Worm (Caenorhabditis elegans) whole organism, young adult: ENCODE results near the gene Y53C12A.8.

ENCODE experiments used
- ZK185.1 ChIP-seq: sonication (generic microtip); optimal IDR thresholded peaks from 2 replicates; lab custom pipeline; 2016; ENCODE audit warnings: mild to moderate bottlenecking, missing genetic modification characterization, missing compliant biosample characterization; ENCODE audit not compliant: poor library complexity, severe bottlenecking
- aptf-2 ChIP-seq: fragments of 200-800 bp; sonication (Bioruptor generic); conservative IDR thresholded peaks from 2 replicates; pipeline ENCODE4 v1.3.6; 2022; ENCODE audit warnings: missing genetic modification reagents, missing genetic modification characterization, missing compliant biosample characterization
- chd-7 ChIP-seq: sonication (generic microtip); optimal IDR thresholded peaks from 2 replicates; lab custom pipeline; 2016; ENCODE audit warnings: mild to moderate bottlenecking, missing genetic modification characterization, moderate library complexity, missing compliant biosample characterization
- dpl-1 ChIP-seq: fragments of 150-350 bp; optimal IDR thresholded peaks from 2 replicates; lab custom pipeline; 2014; ENCODE audit warnings: missing biosample characterization, missing genetic modification reagents, missing genetic modification characterization
- pbrm-1 ChIP-seq: fragments of 200-800 bp; sonication (Bioruptor generic); IDR thresholded peaks from 2 replicates; pipeline ENCODE4 v1.3.6; 2022; ENCODE audit warnings: missing genetic modification reagents, missing genetic modification characterization, missing compliant biosample characterization
- pha-4 ChIP-seq: fragments of 150-350 bp; sonication (generic microtip); optimal IDR thresholded peaks from 2 replicates; lab custom pipeline; 2014; ENCODE audit warnings: missing biosample characterization, missing genetic modification reagents, missing genetic modification characterization
- somi-1 ChIP-seq: fragments of 200-800 bp; sonication (Bioruptor generic); optimal IDR thresholded peaks from 2 replicates; lab custom pipeline; 2018; ENCODE audit warnings: mild to moderate bottlenecking, missing genetic modification characterization, missing compliant biosample characterization
- unc-130 ChIP-seq: sonication (generic microtip); optimal IDR thresholded peaks from 2 replicates; lab custom pipeline; 2016; ENCODE audit warnings: missing genetic modification reagents, missing genetic modification characterization, missing compliant biosample characterization
- unc-62 ChIP-seq: fragments of 150-350 bp; optimal IDR thresholded peaks from 2 replicates; lab custom pipeline; 2014; ENCODE audit warnings: missing biosample characterization, missing genetic modification reagents, missing genetic modification characterization
- zim-3 ChIP-seq: sonication (generic microtip); optimal IDR thresholded peaks from 2 replicates; lab custom pipeline; 2017; ENCODE audit warnings: mild to moderate bottlenecking, missing genetic modification characterization, moderate library complexity, missing compliant biosample characterization

ce11 chrII:9716417-9717039 lies 16.3 kb upstream of the Y53C12A.8 start, which contains the start of gene wee-1.3:
- TF ChIP-seq pha-4 (no peak), aptf-2 (GFP tag; lab: Robert Waterston, UW) (no peak), unc-62 (no peak), chd-7 (tag; lab: Kevin White, UChicago) (no peak), zim-3 (tag; lab: Kevin White, UChicago) (no peak), pbrm-1 (GFP tag; lab: Robert Waterston, UW) (peak; percentile 55; the same call in 1 of the 2 replicates), somi-1 (no peak), ZK185.1 (tag; lab: Kevin White, UChicago) (no peak), dpl-1 (GFP tag; lab: Kevin White, UChicago) (peak; percentile 93), unc-130 (GFP tag; lab: Kevin White, UChicago) (peak; percentile 48)
